Fruit fly (Drosophila melanogaster) whole organism, adult: Measurements from ENCODE around the gene dpr20.

Experiments
- CG11617 ChIP-seq: fragments of 200-800 bp; sonication (Bioruptor generic); optimal IDR thresholded peaks from 2 replicates; lab custom pipeline; 2017; ENCODE audit warnings: mild to moderate bottlenecking, missing biosample characterization, missing genetic modification reagents, missing genetic modification characterization
- CG12768 ChIP-seq: fragments of 200-800 bp; sonication (Bioruptor generic); optimal IDR thresholded peaks from 2 replicates; lab custom pipeline; 2017; ENCODE audit warnings: missing biosample characterization, missing genetic modification characterization, mild to moderate bottlenecking, moderate library complexity, missing genetic modification reagents
- CG14711 ChIP-seq: fragments of 200-800 bp; sonication (Bioruptor generic); optimal IDR thresholded peaks from 2 replicates; lab custom pipeline; 2018; ENCODE audit warnings: missing biosample characterization, mild to moderate bottlenecking, missing genetic modification characterization, moderate library complexity
- CG5204 ChIP-seq: fragments of 200-800 bp; sonication (Bioruptor generic); optimal IDR thresholded peaks from 2 replicates; lab custom pipeline; 2016; ENCODE audit warnings: missing biosample characterization, missing genetic modification characterization
- CG7045 ChIP-seq: fragments of 200-800 bp; sonication (Bioruptor generic); optimal IDR thresholded peaks from 2 replicates; lab custom pipeline; 2017; ENCODE audit warnings: missing biosample characterization, mild to moderate bottlenecking, missing genetic modification characterization
- CG7101 ChIP-seq: fragments of 200-800 bp; sonication (Bioruptor generic); optimal IDR thresholded peaks from 2 replicates; lab custom pipeline; 2018; ENCODE audit warnings: missing biosample characterization, mild to moderate bottlenecking, missing genetic modification characterization, moderate library complexity
- bab1 ChIP-seq: fragments of 200-800 bp; sonication (Bioruptor generic); optimal IDR thresholded peaks from 3 replicates; lab custom pipeline; 2019; ENCODE audit warnings: missing biosample characterization, mild to moderate bottlenecking, missing genetic modification characterization, moderate library complexity
- kay ChIP-seq: fragments of 200-800 bp; sonication (Bioruptor generic); peaks from one replicate; lab custom pipeline; 2016; ENCODE audit warnings: missing biosample characterization, missing genetic modification characterization, borderline replicate concordance
- ovo ChIP-seq: fragments of 200-800 bp; sonication (Bioruptor generic); optimal IDR thresholded peaks from 2 replicates; lab custom pipeline; 2016; ENCODE audit warnings: missing biosample characterization, missing genetic modification characterization
- pad ChIP-seq: fragments of 200-800 bp; sonication (Bioruptor generic); optimal IDR thresholded peaks from 3 replicates; lab custom pipeline; 2017; ENCODE audit warnings: missing biosample characterization, missing genetic modification characterization, mild to moderate bottlenecking, moderate library complexity, missing genetic modification reagents
- toe ChIP-seq: fragments of 200-800 bp; sonication (Bioruptor generic); optimal IDR thresholded peaks from 2 replicates; lab custom pipeline; 2016; ENCODE audit warnings: missing biosample characterization, missing genetic modification characterization

DNA sequence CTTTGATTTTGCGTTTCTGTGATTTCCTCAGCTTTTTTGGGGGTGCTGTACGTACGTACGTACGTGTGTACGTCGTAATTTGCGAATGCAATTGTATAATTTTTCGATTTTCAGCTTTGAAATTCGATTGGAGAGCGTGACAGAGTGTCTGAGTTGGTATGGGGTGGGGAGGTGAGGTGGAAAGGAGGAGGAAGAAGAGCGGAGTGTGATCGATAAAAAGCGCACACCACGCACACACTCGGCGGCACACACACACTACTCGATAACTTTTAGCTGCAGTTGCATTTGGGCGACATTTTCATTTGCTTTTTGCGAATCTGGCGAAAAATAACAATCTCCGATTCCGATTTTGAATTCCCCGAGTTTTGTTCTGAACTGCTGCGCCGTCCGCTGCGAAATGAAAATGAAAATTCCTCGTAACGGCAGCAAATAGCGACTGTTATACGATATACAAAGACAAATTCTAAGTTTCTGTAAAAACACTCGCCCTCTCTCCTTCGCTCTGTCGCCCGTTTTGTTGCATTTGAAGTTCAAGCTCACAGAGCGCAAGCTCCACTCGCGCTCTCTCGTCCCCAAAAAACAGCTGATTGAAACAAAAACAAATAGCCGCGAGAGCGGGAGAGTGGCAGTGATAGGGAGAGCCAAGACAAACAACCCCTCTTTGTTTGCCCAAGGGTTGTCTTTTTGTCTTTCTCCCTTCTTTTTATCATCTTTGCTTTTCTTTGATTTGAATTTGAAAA lies 24.6 kb upstream of the dpr20 start, which contains the start of gene CG13907:
- TF ChIP-seq CG12768 (GFP tag; lab: Kevin White, UChicago) (peak; percentile 59), toe (GFP tag; lab: Kevin White, UChicago) (peak; percentile 17), CG11617 (peak; percentile 13), kay (no peak), CG7101 (tag; lab: Kevin White, UChicago) (peak; percentile 35), CG7045 (GFP tag; lab: Kevin White, UChicago) (peak; percentile 28), ovo (GFP tag; lab: Kevin White, UChicago) (peak; percentile 36), pad (peak; percentile 10), CG5204 (GFP tag; lab: Kevin White, UChicago) (no peak), CG14711 (tag; lab: Kevin White, UChicago) (no peak), bab1 (GFP tag; lab: Kevin White, UChicago) (peak; percentile 35)
